Worm (Caenorhabditis elegans): ENCODE data around the gene cysl-4.

cysl-4 gene

DNA sequence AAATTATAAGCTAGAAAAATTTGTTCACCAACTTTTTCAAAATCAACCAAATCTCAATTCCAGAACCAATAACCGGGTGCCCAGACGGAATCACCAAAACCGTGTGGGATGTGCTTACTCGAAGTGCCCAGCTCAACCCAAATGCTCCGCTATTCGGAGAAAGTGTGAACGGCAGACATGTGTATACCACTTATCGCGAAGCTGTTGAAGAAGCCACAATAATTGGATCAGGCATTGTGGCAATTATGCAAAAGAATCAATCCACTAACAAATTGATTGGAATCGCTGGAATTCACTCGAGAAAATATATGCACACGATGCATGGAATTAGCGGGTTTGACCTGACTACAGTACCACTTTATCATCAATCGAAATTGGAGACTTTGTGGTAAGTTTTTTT lies 35.1 kb upstream of the cysl-4 start:
- TF ChIP-seq ama-1 (optimal IDR thresholded peaks at IDR 0.05), result no peak
- no peak for TF ChIP-seq sea-1 (GFP tag; conservative IDR thresholded peaks at IDR 0.05)
- no peak for TF ChIP-seq B0310.2 (tag; optimal IDR thresholded peaks at IDR 0.05)
- no peak for TF ChIP-seq scrt-1 (GFP tag; IDR thresholded peaks at IDR 0.05)

DNA sequence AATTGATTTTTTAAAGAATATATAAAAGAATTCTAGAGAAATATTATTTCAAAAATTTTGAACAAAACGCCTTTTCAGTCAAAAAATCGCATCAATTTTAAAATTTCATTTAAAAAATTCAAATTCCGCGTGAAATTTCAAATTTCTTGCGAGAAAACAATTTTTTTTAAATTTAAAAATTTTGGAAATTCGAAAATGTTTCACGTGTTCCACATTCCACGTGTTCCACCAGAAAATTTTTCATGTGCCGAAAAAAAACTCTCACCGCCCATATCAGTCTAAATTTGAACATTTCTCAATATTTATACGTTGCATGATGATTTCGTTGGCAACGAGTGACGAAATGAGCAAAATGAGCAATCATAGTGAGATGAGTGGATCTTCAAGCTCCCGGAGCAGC lies 29.7 kb upstream of the cysl-4 start, which contains the start of gene fbxa-201:
TSS of gene fbxa-201 (plus strand) at position 301 of the 400 bp plus-strand sequence.
- no peak for TF ChIP-seq ets-7 (tag; optimal IDR thresholded peaks at IDR 0.05)
- no peak for TF ChIP-seq sea-1 (GFP tag; conservative IDR thresholded peaks at IDR 0.05)
- no peak for TF ChIP-seq aly-1 (tag; optimal IDR thresholded peaks at IDR 0.05)
- TF ChIP-seq ama-1 (optimal IDR thresholded peaks at IDR 0.05), result no peak
- no peak for TF ChIP-seq hmg-4 (GFP tag; optimal IDR thresholded peaks at IDR 0.05)
- no peak for TF ChIP-seq pes-1 (GFP tag; IDR thresholded peaks at IDR 0.05)

DNA sequence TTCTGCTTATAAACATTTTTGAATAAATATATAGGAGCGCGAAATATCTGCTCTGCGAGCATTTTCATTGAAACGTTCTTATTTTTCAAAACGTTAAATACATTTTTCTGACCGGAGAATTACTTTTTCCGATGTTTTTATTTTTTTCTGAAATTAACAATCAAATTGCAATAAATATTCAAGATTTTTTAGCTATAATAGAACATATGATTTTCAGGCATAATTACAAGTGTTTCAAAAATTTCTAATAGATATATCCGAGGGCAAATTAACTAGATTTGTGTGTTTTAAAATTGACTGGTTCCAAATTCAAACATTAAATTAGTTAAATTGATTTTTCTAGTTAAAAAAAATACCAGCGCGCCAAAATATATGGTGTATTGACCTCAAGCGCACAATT lies 25.8 kb upstream of the cysl-4 start, which contains the start of gene T08B1.4:
TSS of gene T08B1.4 (plus strand) at position 301 of the 400 bp plus-strand sequence.
- TF ChIP-seq scrt-1 (GFP tag; IDR thresholded peaks at IDR 0.05) (no peak), tbx-37 (GFP tag; conservative IDR thresholded peaks at IDR 0.05) (no peak), flt-1 (GFP tag; IDR thresholded peaks at IDR 0.05) (no peak), tra-4 (tag; optimal IDR thresholded peaks at IDR 0.05) (no peak), hmg-4 (GFP tag; optimal IDR thresholded peaks at IDR 0.05) (no peak), ceh-36 (tag; optimal IDR thresholded peaks at IDR 0.05) (no peak), hmbx-1 (tag; optimal IDR thresholded peaks at IDR 0.05) (no peak), sea-1 (GFP tag; conservative IDR thresholded peaks at IDR 0.05) (no peak), hnd-1 (tag; optimal IDR thresholded peaks at IDR 0.05) (no peak), ets-7 (tag; optimal IDR thresholded peaks at IDR 0.05) (no peak), F13C5.2 (tag; optimal IDR thresholded peaks at IDR 0.05) (no peak), pes-1 (GFP tag; IDR thresholded peaks at IDR 0.05) (no peak), tbx-11 (GFP tag; IDR thresholded peaks at IDR 0.05) (no peak), ama-1 (optimal IDR thresholded peaks at IDR 0.05) (no peak), B0310.2 (tag; optimal IDR thresholded peaks at IDR 0.05) (no peak), aly-1 (tag; optimal IDR thresholded peaks at IDR 0.05) (no peak), ceh-13 (GFP tag; optimal IDR thresholded peaks at IDR 0.05) (no peak)

DNA sequence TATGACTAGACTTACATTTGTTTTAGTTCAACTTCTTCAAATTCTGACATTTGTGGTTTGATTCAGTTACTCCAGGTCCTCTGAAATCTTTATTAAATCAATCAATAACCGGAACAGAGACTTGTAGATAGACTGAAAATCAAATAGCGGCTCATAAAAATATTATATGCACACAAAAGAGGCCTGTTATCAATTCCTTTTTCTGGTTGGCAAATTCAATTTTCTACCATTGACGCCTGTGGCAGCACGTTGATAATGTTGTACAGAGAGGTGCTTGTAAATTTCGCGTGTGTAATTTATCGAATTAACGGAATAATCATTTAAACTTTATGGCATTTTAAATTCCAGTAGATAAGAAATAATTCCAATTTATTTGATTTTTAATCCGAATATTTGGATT lies 17.8 kb upstream of the cysl-4 start, which contains the start of gene T08B1.1:
TSS of gene T08B1.1 (minus strand) at position 92 of the 400 bp plus-strand sequence.
- TF ChIP-seq tbx-11 (GFP tag; IDR thresholded peaks at IDR 0.05), result no peak
- no peak for TF ChIP-seq ama-1 (optimal IDR thresholded peaks at IDR 0.05)
- no peak for TF ChIP-seq sea-1 (GFP tag; conservative IDR thresholded peaks at IDR 0.05)
- no peak for TF ChIP-seq flt-1 (GFP tag; IDR thresholded peaks at IDR 0.05)
- TF ChIP-seq pes-1 (GFP tag; IDR thresholded peaks at IDR 0.05), result no peak
- TF ChIP-seq ets-7 (tag; optimal IDR thresholded peaks at IDR 0.05), result no peak
- TF ChIP-seq hmbx-1 (tag; optimal IDR thresholded peaks at IDR 0.05), result no peak
- TF ChIP-seq hnd-1 (tag; optimal IDR thresholded peaks at IDR 0.05), result no peak
- TF ChIP-seq scrt-1 (GFP tag; IDR thresholded peaks at IDR 0.05), result no peak

ce11 chrV:1989220-1989619 lies 15.5 kb upstream of the cysl-4 start:
- TF ChIP-seq flt-1 (GFP tag; IDR thresholded peaks at IDR 0.05), result no peak
- no peak for TF ChIP-seq sea-1 (GFP tag; conservative IDR thresholded peaks at IDR 0.05)
- TF ChIP-seq hmg-4 (GFP tag; optimal IDR thresholded peaks at IDR 0.05), result no peak
- no peak for TF ChIP-seq B0310.2 (tag; optimal IDR thresholded peaks at IDR 0.05)
- no peak for TF ChIP-seq F13C5.2 (tag; optimal IDR thresholded peaks at IDR 0.05)
- no peak for TF ChIP-seq ceh-36 (tag; optimal IDR thresholded peaks at IDR 0.05)
- no peak for TF ChIP-seq tbx-37 (GFP tag; conservative IDR thresholded peaks at IDR 0.05)
- TF ChIP-seq pes-1 (GFP tag; IDR thresholded peaks at IDR 0.05), result no peak
- TF ChIP-seq tbx-11 (GFP tag; IDR thresholded peaks at IDR 0.05), result no peak
- no peak for TF ChIP-seq ets-7 (tag; optimal IDR thresholded peaks at IDR 0.05)
- no peak for TF ChIP-seq hnd-1 (tag; optimal IDR thresholded peaks at IDR 0.05)
- TF ChIP-seq ceh-13 (GFP tag; optimal IDR thresholded peaks at IDR 0.05), result no peak
- TF ChIP-seq scrt-1 (GFP tag; IDR thresholded peaks at IDR 0.05), result no peak
- TF ChIP-seq aly-1 (tag; optimal IDR thresholded peaks at IDR 0.05), result no peak
- TF ChIP-seq tra-4 (tag; optimal IDR thresholded peaks at IDR 0.05), result no peak
- no peak for TF ChIP-seq hmbx-1 (tag; optimal IDR thresholded peaks at IDR 0.05)
- no peak for TF ChIP-seq ama-1 (optimal IDR thresholded peaks at IDR 0.05)

DNA sequence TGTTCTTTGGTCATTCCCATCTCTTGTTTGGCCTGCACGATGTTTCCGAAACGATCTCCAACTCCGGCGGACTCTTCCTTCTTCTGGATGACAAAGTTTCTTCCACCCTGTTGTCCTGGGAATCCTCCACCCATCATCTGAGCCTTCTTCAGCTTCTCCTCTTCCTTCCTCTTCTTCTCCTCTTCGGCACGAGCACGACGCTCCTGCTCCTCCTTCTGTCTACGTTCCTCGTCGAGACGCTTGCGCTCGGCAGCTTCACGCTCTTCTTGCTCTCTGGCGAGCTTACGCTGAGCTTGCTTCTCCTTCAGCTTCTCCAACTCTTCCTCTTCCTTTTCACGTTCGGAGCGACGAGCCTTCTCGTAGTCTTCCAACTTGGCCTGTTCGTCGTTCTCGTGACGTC lies 13.4 kb upstream of the cysl-4 start:
- TF ChIP-seq tbx-37 (GFP tag; conservative IDR thresholded peaks at IDR 0.05) (no peak), sea-1 (GFP tag; conservative IDR thresholded peaks at IDR 0.05) (no peak), hmg-4 (GFP tag; optimal IDR thresholded peaks at IDR 0.05) (no peak), flt-1 (GFP tag; IDR thresholded peaks at IDR 0.05) (no peak), aly-1 (tag; optimal IDR thresholded peaks at IDR 0.05) (no peak), tbx-11 (GFP tag; IDR thresholded peaks at IDR 0.05) (no peak), scrt-1 (GFP tag; IDR thresholded peaks at IDR 0.05) (no peak), hmbx-1 (tag; optimal IDR thresholded peaks at IDR 0.05) (no peak)

ce11 chrV:1992515-1992968 lies 12.2 kb upstream of the cysl-4 start, which contains the start of gene tnt-4:
Gene tnt-4, minus strand, starts transcription at chrV:1992918.
- no peak for TF ChIP-seq ceh-13 (GFP tag; optimal IDR thresholded peaks at IDR 0.05)
- TF ChIP-seq hnd-1 (tag; optimal IDR thresholded peaks at IDR 0.05), result no peak
- no peak for TF ChIP-seq tbx-11 (GFP tag; IDR thresholded peaks at IDR 0.05)
- TF ChIP-seq flt-1 (GFP tag; IDR thresholded peaks at IDR 0.05), result no peak

DNA sequence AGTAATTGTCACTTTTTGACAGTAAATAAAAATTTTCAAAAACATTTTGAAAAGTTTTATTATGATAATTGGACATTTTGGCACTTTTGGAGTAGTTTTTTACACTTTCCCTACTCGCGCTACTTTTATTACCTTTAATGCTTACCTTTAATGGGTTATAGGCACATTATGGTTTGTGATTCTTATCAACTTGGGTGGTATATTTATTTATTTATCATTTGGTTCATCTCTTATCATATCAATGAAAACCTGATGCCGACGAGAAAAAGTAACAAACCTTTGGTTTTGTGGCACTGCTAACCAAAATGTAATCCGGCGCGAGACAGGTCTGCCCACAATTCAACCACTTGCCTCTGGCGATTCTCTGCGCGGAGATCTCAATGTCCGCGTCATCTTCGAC lies 6.4 kb upstream of the cysl-4 start:
- TF ChIP-seq B0310.2 (tag; optimal IDR thresholded peaks at IDR 0.05), result no peak
- no peak for TF ChIP-seq pes-1 (GFP tag; IDR thresholded peaks at IDR 0.05)
- TF ChIP-seq ets-7 (tag; optimal IDR thresholded peaks at IDR 0.05), result no peak
- TF ChIP-seq ama-1 (optimal IDR thresholded peaks at IDR 0.05), result no peak
- TF ChIP-seq tbx-11 (GFP tag; IDR thresholded peaks at IDR 0.05), result no peak
- no peak for TF ChIP-seq tra-4 (tag; optimal IDR thresholded peaks at IDR 0.05)
- TF ChIP-seq sea-1 (GFP tag; conservative IDR thresholded peaks at IDR 0.05), result no peak
- TF ChIP-seq hnd-1 (tag; optimal IDR thresholded peaks at IDR 0.05), result no peak
- TF ChIP-seq ceh-36 (tag; optimal IDR thresholded peaks at IDR 0.05), result no peak
- no peak for TF ChIP-seq flt-1 (GFP tag; IDR thresholded peaks at IDR 0.05)
- no peak for TF ChIP-seq tbx-37 (GFP tag; conservative IDR thresholded peaks at IDR 0.05)
